Fruit fly (Drosophila melanogaster) whole organism, embryonic: ENCODE measurements around the gene sni.

Experiments used
- CG11696 ChIP-seq: fragments of 200-800 bp; sonication (Bioruptor generic); IDR thresholded peaks from 2 replicates; pipeline ENCODE4 v1.3.6; 2022; ENCODE audit warnings: missing biosample characterization, missing genetic modification characterization
- CG13624 ChIP-seq: fragments of 200-800 bp; sonication (Bioruptor generic); optimal IDR thresholded peaks from 2 replicates; lab custom pipeline; 2016; ENCODE audit warnings: missing biosample characterization, missing genetic modification characterization
- CG16815 ChIP-seq: fragments of 200-800 bp; sonication (Bioruptor generic); optimal IDR thresholded peaks from 3 replicates; lab custom pipeline; 2017; ENCODE audit warnings: missing biosample characterization, mild to moderate bottlenecking, missing genetic modification characterization
- CG3995 ChIP-seq: fragments of 200-800 bp; sonication (Bioruptor generic); optimal IDR thresholded peaks from 3 replicates; lab custom pipeline; 2016; ENCODE audit warnings: missing biosample characterization, missing genetic modification characterization
- CG6813 ChIP-seq: fragments of 200-800 bp; sonication (Bioruptor generic); optimal IDR thresholded peaks from 2 replicates; lab custom pipeline; 2017; ENCODE audit warnings: missing biosample characterization, missing genetic modification characterization, mild to moderate bottlenecking, moderate library complexity, missing genetic modification reagents
- bcd ChIP-seq: fragments of 200-800 bp; sonication (Bioruptor generic); optimal IDR thresholded peaks from 2 replicates; lab custom pipeline; 2017; ENCODE audit warnings: missing biosample characterization, mild to moderate bottlenecking, missing genetic modification characterization
- lov ChIP-seq, 2 experiments: fragments of 200-800 bp in 1 of 2; fragments of >200 bp in 1 of 2; sonication (Bioruptor generic) in 1 of 2; IDR thresholded peaks in 1 of 2; optimal IDR thresholded peaks in 1 of 2; 2 replicates in 1 of 2; 3 replicates in 1 of 2; pipeline versions ENCODE4 v1.3.6 to Lab custom; 2017 to 2022; ENCODE audit warnings: missing biosample characterization in 1 of 2, missing genetic modification characterization in 1 of 2

DNA sequence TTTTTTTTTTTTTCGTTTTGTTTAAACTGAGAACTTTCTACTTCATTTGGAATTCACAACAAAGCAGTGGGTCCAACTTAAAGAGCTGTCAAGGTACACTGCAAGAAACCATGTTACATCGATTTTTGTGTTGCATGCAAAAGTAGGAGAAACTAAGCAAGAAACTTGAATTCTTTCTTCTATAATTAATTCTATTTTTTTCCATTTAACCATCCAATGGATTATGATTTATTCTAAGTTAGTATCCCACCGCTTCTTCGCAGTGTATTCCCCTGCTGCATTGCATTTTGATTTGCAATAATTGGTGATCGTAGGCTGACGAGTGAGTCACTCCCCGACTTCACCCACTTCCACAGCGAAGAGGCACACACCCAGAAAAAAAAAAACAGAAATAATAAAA is 16.1 kb upstream of the sni start:
- TF ChIP-seq CG13624 (GFP tag; lab: Kevin White, UChicago) = no peak
- no peak for TF ChIP-seq CG16815 (GFP tag; lab: Kevin White, UChicago)
- TF ChIP-seq CG3995 = no peak
- no peak for TF ChIP-seq bcd (GFP tag; lab: Kevin White, UChicago)
- TF ChIP-seq CG6813 (GFP tag; lab: Kevin White, UChicago) = no peak
- no peak for TF ChIP-seq lov (optimal IDR thresholded peaks at IDR 0.05; lab: Kevin White, UChicago)
- TF ChIP-seq lov (GFP tag; IDR thresholded peaks at IDR 0.05; lab: Robert Waterston, UW) = no peak
- TF ChIP-seq CG11696 (GFP tag; lab: Robert Waterston, UW) = no peak
